Fruit fly (Drosophila melanogaster): ENCODE data around the gene robl37BC.

dm6 chr2L:18981484-18981883 is 29.2 kb upstream of the robl37BC start:
- TF ChIP-seq CG7839 (tag; optimal IDR thresholded peaks at IDR 0.05) (no peak), H2.0 (GFP tag; IDR thresholded peaks at IDR 0.05) (no peak), tx (GFP tag; optimal IDR thresholded peaks at IDR 0.05) (no peak), vnd (GFP tag; IDR thresholded peaks at IDR 0.05; ENCODE audit: partially characterized antibody) (no peak), CG1233 (GFP tag; optimal IDR thresholded peaks at IDR 0.05) (no peak), psq (GFP tag; optimal IDR thresholded peaks at IDR 0.05) (no peak), Doc2 (GFP tag; IDR thresholded peaks at IDR 0.05) (no peak), fd102C (GFP tag; optimal IDR thresholded peaks at IDR 0.05) (no peak), fd96Cb (tag; optimal IDR thresholded peaks at IDR 0.05) (no peak), Spps (tag; optimal IDR thresholded peaks at IDR 0.05) (no peak), Lim3 (GFP tag; IDR thresholded peaks at IDR 0.05) (no peak), tup (GFP tag; optimal IDR thresholded peaks at IDR 0.05) (no peak)

Measured in whole organism, embryonic.